Fruit fly (Drosophila melanogaster) whole organism, embryonic: Measurements from ENCODE around the gene hng2.

Experiments
- CG10543 ChIP-seq: fragments of 200-800 bp; sonication (Bioruptor generic); optimal IDR thresholded peaks from 3 replicates; lab custom pipeline; 2017; ENCODE audit warnings: missing biosample characterization, mild to moderate bottlenecking, missing genetic modification characterization, moderate library complexity
- CG12659 ChIP-seq: fragments of 200-800 bp; sonication (Bioruptor generic); optimal IDR thresholded peaks from 3 replicates; lab custom pipeline; 2017; ENCODE audit warnings: mild to moderate bottlenecking, missing biosample characterization, missing genetic modification reagents, missing genetic modification characterization
- CG12769 ChIP-seq: fragments of 200-800 bp; sonication (Bioruptor generic); optimal IDR thresholded peaks from 2 replicates; lab custom pipeline; 2019; ENCODE audit warnings: missing biosample characterization, mild to moderate bottlenecking, missing genetic modification characterization, moderate library complexity
- CG14014 ChIP-seq: fragments of 200-800 bp; sonication (Bioruptor generic); IDR thresholded peaks from 2 replicates; pipeline ENCODE4 v1.3.6; 2022; ENCODE audit warnings: missing biosample characterization, missing genetic modification characterization
- CG14050 ChIP-seq: fragments of 200-800 bp; sonication (Bioruptor generic); IDR thresholded peaks from 3 replicates; pipeline ENCODE4 v1.3.6; 2022; ENCODE audit warnings: missing biosample characterization, missing genetic modification characterization
- CG15696 ChIP-seq: fragments of 200-800 bp; sonication (Bioruptor generic); optimal IDR thresholded peaks from 2 replicates; lab custom pipeline; 2019; ENCODE audit warnings: missing biosample characterization, mild to moderate bottlenecking, missing genetic modification characterization, moderate library complexity
- CG1647 ChIP-seq: fragments of 200-800 bp; sonication (Bioruptor generic); optimal IDR thresholded peaks from 3 replicates; lab custom pipeline; 2016; ENCODE audit warnings: missing biosample characterization, missing genetic modification characterization
- CG17912 ChIP-seq: fragments of 200-800 bp; sonication (Bioruptor generic); optimal IDR thresholded peaks from 2 replicates; lab custom pipeline; 2018; ENCODE audit warnings: missing biosample characterization, mild to moderate bottlenecking, missing genetic modification characterization
- CG2116 ChIP-seq: fragments of 200-800 bp; sonication (Bioruptor generic); optimal IDR thresholded peaks from 3 replicates; lab custom pipeline; 2018; ENCODE audit warnings: missing biosample characterization, mild to moderate bottlenecking, missing genetic modification characterization
- CG2712 ChIP-seq: fragments of 200-800 bp; optimal IDR thresholded peaks from 3 replicates; lab custom pipeline; 2019; ENCODE audit warnings: missing biosample characterization, mild to moderate bottlenecking, missing genetic modification characterization, moderate library complexity
- CG2889 ChIP-seq: fragments of 200-800 bp; sonication (Bioruptor generic); IDR thresholded peaks from 3 replicates; pipeline ENCODE4 v1.3.6; 2022; ENCODE audit warnings: missing biosample characterization, missing genetic modification characterization
- CG30403 ChIP-seq: fragments of 200-800 bp; sonication (Bioruptor generic); optimal IDR thresholded peaks from 3 replicates; lab custom pipeline; 2016; ENCODE audit warnings: missing biosample characterization, missing genetic modification characterization
- CG3163 ChIP-seq: fragments of 200-800 bp; sonication (Bioruptor generic); optimal IDR thresholded peaks from 3 replicates; lab custom pipeline; 2016; ENCODE audit warnings: missing biosample characterization, missing genetic modification characterization
- CG33213 ChIP-seq: fragments of 200-800 bp; sonication (Bioruptor generic); optimal IDR thresholded peaks from 3 replicates; lab custom pipeline; 2016; ENCODE audit warnings: missing biosample characterization, missing genetic modification characterization
- CG4360 ChIP-seq: fragments of 200-800 bp; sonication (Bioruptor generic); IDR thresholded peaks from 2 replicates; pipeline ENCODE4 v1.3.6; 2022; ENCODE audit warnings: missing biosample characterization, missing genetic modification characterization
- CG8281 ChIP-seq: fragments of 200-800 bp; sonication (Bioruptor generic); optimal IDR thresholded peaks from 2 replicates; lab custom pipeline; 2018; ENCODE audit warnings: missing biosample characterization, mild to moderate bottlenecking, missing genetic modification characterization, moderate library complexity
- CG8765 ChIP-seq: fragments of 200-800 bp; sonication (Bioruptor generic); IDR thresholded peaks from 2 replicates; pipeline ENCODE4 v1.3.6; 2022; ENCODE audit warnings: missing biosample characterization, missing genetic modification characterization
- D ChIP-seq, 2 experiments: fragments of 200-800 bp in 1 of 2; fragments of >200 bp in 1 of 2; sonication (Bioruptor generic) in 1 of 2; optimal IDR thresholded peaks; 2 replicates in 1 of 2; 3 replicates in 1 of 2; lab custom pipeline; 2017; ENCODE audit warnings: mild to moderate bottlenecking in 1 of 2, missing biosample characterization in 1 of 2, missing genetic modification characterization in 1 of 2, missing genetic modification reagents in 1 of 2
- Eip74EF ChIP-seq, 2 experiments: fragments of 200-800 bp in 1 of 2; fragments of >200 bp in 1 of 2; sonication (Bioruptor generic) in 1 of 2; optimal IDR thresholded peaks; 2 replicates each; lab custom pipeline; 2017 to 2019; ENCODE audit warnings: missing biosample characterization in 2 of 2, missing genetic modification characterization in 2 of 2, mild to moderate bottlenecking in 1 of 2, moderate library complexity in 1 of 2
- HLH4C ChIP-seq: fragments of 200-800 bp; sonication (Bioruptor generic); IDR thresholded peaks from 3 replicates; pipeline ENCODE4 v1.3.6; 2022; ENCODE audit warnings: missing biosample characterization, missing genetic modification characterization; ENCODE audit not compliant: partially characterized antibody
- HLH54F ChIP-seq: fragments of 200-800 bp; sonication (Bioruptor generic); optimal IDR thresholded peaks from 3 replicates; lab custom pipeline; 2016; ENCODE audit warnings: missing biosample characterization, missing genetic modification characterization
- HLHmδ ChIP-seq: fragments of 200-800 bp; sonication (Bioruptor generic); optimal IDR thresholded peaks from 2 replicates; lab custom pipeline; 2018; ENCODE audit warnings: missing biosample characterization, mild to moderate bottlenecking, missing genetic modification characterization, moderate library complexity
- Hand ChIP-seq: fragments of 200-800 bp; sonication (Bioruptor generic); optimal IDR thresholded peaks from 2 replicates; lab custom pipeline; 2017; ENCODE audit warnings: mild to moderate bottlenecking, missing biosample characterization, missing genetic modification reagents, missing genetic modification characterization
- Hmx ChIP-seq: fragments of 200-800 bp; sonication (Bioruptor generic); optimal IDR thresholded peaks from 2 replicates; lab custom pipeline; 2016; ENCODE audit warnings: missing biosample characterization, missing genetic modification characterization
- Mad ChIP-seq: fragments of 200-800 bp; sonication (Bioruptor generic); optimal IDR thresholded peaks from 2 replicates; lab custom pipeline; 2016; ENCODE audit warnings: missing biosample characterization, missing genetic modification characterization
- Mrtf ChIP-seq: fragments of 200-800 bp; sonication (Bioruptor generic); IDR thresholded peaks from 3 replicates; pipeline ENCODE4 v1.3.6; 2022; ENCODE audit warnings: missing biosample characterization, missing genetic modification characterization
- Poxn ChIP-seq: fragments of 200-800 bp; sonication (Bioruptor generic); IDR thresholded peaks from 2 replicates; pipeline ENCODE4 v1.3.6; 2022; ENCODE audit warnings: missing biosample characterization, missing genetic modification characterization
- Ravus ChIP-seq: fragments of 200-800 bp; sonication (Bioruptor generic); IDR thresholded peaks from 2 replicates; pipeline ENCODE4 v1.3.6; 2022; ENCODE audit warnings: missing biosample characterization, missing genetic modification characterization
- Ssrp ChIP-seq: fragments of 200-800 bp; sonication (Bioruptor generic); optimal IDR thresholded peaks from 2 replicates; lab custom pipeline; 2018; ENCODE audit warnings: missing biosample characterization, mild to moderate bottlenecking, missing genetic modification characterization, moderate library complexity
- al ChIP-seq: fragments of 200-800 bp; sonication (Bioruptor generic); IDR thresholded peaks from 2 replicates; pipeline ENCODE4 v1.3.6; 2022; ENCODE audit warnings: missing biosample characterization, missing genetic modification characterization
- chn ChIP-seq: fragments of 200-800 bp; sonication (Bioruptor generic); optimal IDR thresholded peaks from 2 replicates; lab custom pipeline; 2016; ENCODE audit warnings: missing biosample characterization, missing genetic modification characterization
- crp ChIP-seq, 2 experiments: fragments of 200-800 bp; sonication (Bioruptor generic); optimal IDR thresholded peaks; 2 replicates in 1 of 2; 3 replicates in 1 of 2; lab custom pipeline; 2017; ENCODE audit warnings: missing biosample characterization in 2 of 2, missing genetic modification characterization in 2 of 2, mild to moderate bottlenecking in 1 of 2, moderate library complexity in 1 of 2
- dimm ChIP-seq: fragments of 200-800 bp; sonication (Bioruptor generic); IDR thresholded peaks from 2 replicates; pipeline ENCODE4 v1.3.6; 2022; ENCODE audit warnings: missing biosample characterization, missing genetic modification characterization
- dmrt99B ChIP-seq: fragments of 200-800 bp; sonication (Bioruptor generic); optimal IDR thresholded peaks from 2 replicates; lab custom pipeline; 2018; ENCODE audit warnings: missing biosample characterization, mild to moderate bottlenecking, missing genetic modification characterization, moderate library complexity
- esg ChIP-seq: fragments of 200-800 bp; sonication (Bioruptor generic); conservative IDR thresholded peaks from 2 replicates; pipeline ENCODE4 v1.3.6; 2022; ENCODE audit warnings: missing biosample characterization, missing genetic modification characterization
- gcm ChIP-seq: fragments of 200-800 bp; sonication (Bioruptor generic); optimal IDR thresholded peaks from 2 replicates; lab custom pipeline; 2019; ENCODE audit warnings: missing biosample characterization, mild to moderate bottlenecking, missing genetic modification characterization, moderate library complexity
- lilli ChIP-seq: fragments of 200-800 bp; sonication (Bioruptor generic); optimal IDR thresholded peaks from 3 replicates; lab custom pipeline; 2016; ENCODE audit warnings: missing biosample characterization, missing genetic modification characterization
- oc ChIP-seq: fragments of 200-800 bp; sonication (Bioruptor generic); optimal IDR thresholded peaks from 2 replicates; lab custom pipeline; 2018; ENCODE audit warnings: missing biosample characterization, mild to moderate bottlenecking, missing genetic modification characterization, moderate library complexity
- onecut ChIP-seq: fragments of 200-800 bp; sonication (Bioruptor generic); IDR thresholded peaks from 2 replicates; pipeline ENCODE4 v1.3.6; 2022; ENCODE audit warnings: missing biosample characterization, missing genetic modification characterization
- repo ChIP-seq: fragments of 200-800 bp; sonication (Bioruptor generic); optimal IDR thresholded peaks from 2 replicates; lab custom pipeline; 2016; ENCODE audit warnings: missing biosample characterization, missing genetic modification characterization
- sens ChIP-seq: fragments of 200-800 bp; sonication (Bioruptor generic); peaks from one replicate; lab custom pipeline; 2016; ENCODE audit warnings: missing biosample characterization, missing genetic modification characterization
- slou ChIP-seq: fragments of 200-800 bp; sonication (Bioruptor generic); optimal IDR thresholded peaks from 3 replicates; lab custom pipeline; 2016; ENCODE audit warnings: missing biosample characterization, missing genetic modification characterization
- so ChIP-seq: fragments of 200-800 bp; sonication (Bioruptor generic); IDR thresholded peaks from 3 replicates; pipeline ENCODE4 v1.3.6; 2022; ENCODE audit warnings: missing biosample characterization, missing genetic modification characterization
- tin ChIP-seq: fragments of 200-800 bp; sonication (Bioruptor generic); optimal IDR thresholded peaks from 3 replicates; lab custom pipeline; 2016; ENCODE audit warnings: missing biosample characterization, missing genetic modification characterization
- tna ChIP-seq: fragments of 200-800 bp; sonication (Bioruptor generic); IDR thresholded peaks from 2 replicates; pipeline ENCODE4 v1.3.6; 2022; ENCODE audit warnings: missing biosample characterization, missing genetic modification characterization; ENCODE audit not compliant: partially characterized antibody
- trh ChIP-seq: fragments of 200-800 bp; sonication (Bioruptor generic); optimal IDR thresholded peaks from 2 replicates; lab custom pipeline; 2016; ENCODE audit warnings: missing biosample characterization, missing genetic modification characterization
- twi ChIP-seq: fragments of 200-800 bp; optimal IDR thresholded peaks from 2 replicates; lab custom pipeline; 2019; ENCODE audit warnings: missing biosample characterization, mild to moderate bottlenecking, missing genetic modification characterization, moderate library complexity
- unc-4 ChIP-seq: fragments of 200-800 bp; sonication (Bioruptor generic); IDR thresholded peaks from 2 replicates; pipeline ENCODE4 v1.3.6; 2022; ENCODE audit warnings: missing biosample characterization, missing genetic modification characterization; ENCODE audit not compliant: partially characterized antibody
- unpg ChIP-seq: fragments of 200-800 bp; sonication (Bioruptor generic); optimal IDR thresholded peaks from 3 replicates; lab custom pipeline; 2018; ENCODE audit warnings: missing biosample characterization, mild to moderate bottlenecking, missing genetic modification characterization, moderate library complexity
- vnd ChIP-seq: fragments of 200-800 bp; sonication (Bioruptor generic); IDR thresholded peaks from 3 replicates; pipeline ENCODE4 v1.3.6; 2022; ENCODE audit warnings: missing biosample characterization, missing genetic modification characterization; ENCODE audit not compliant: partially characterized antibody

Gene hng2

dm6 chr3R:8801126-8801762 lies 4.9 kb upstream of the hng2 start, which contains the start of the genes Pif1A, Pif1B and CCT7 (continued):
- TF ChIP-seq tin (GFP tag; lab: Kevin White, UChicago): peak; percentile 4
- no peak for TF ChIP-seq Mrtf (GFP tag; lab: Robert Waterston, UW)
- no peak for TF ChIP-seq slou (GFP tag; lab: Kevin White, UChicago)
- no peak for TF ChIP-seq Hmx
- no peak for TF ChIP-seq Eip74EF (GFP tag; optimal IDR thresholded peaks at IDR 0.05; lab: Kevin White, UChicago)
- peak; percentile 25 for TF ChIP-seq HLH54F (GFP tag; lab: Kevin White, UChicago)
- no peak for TF ChIP-seq trh (GFP tag; lab: Kevin White, UChicago)
- TF ChIP-seq Poxn (GFP tag; lab: Robert Waterston, UW): no peak
- no peak for TF ChIP-seq chn (GFP tag; lab: Kevin White, UChicago)
- peak; percentile 96 for TF ChIP-seq HLH4C (GFP tag; lab: Robert Waterston, UW)
- TF ChIP-seq dmrt99B: no peak
- TF ChIP-seq CG14014: no peak
- TF ChIP-seq CG8765: no peak
- TF ChIP-seq CG33213: peak; percentile 13
- no peak for TF ChIP-seq al (GFP tag; lab: Robert Waterston, UW)
- peak; percentile 89 for TF ChIP-seq vnd
- TF ChIP-seq CG4360 (GFP tag; lab: Robert Waterston, UW): no peak
- TF ChIP-seq CG12769: no peak
- no peak for TF ChIP-seq unpg (GFP tag; lab: Kevin White, UChicago)
- TF ChIP-seq tna (GFP tag; lab: Robert Waterston, UW): peak; percentile 92
- TF ChIP-seq unc-4 (GFP tag; lab: Robert Waterston, UW): peak; percentile 92
- no peak for TF ChIP-seq so (GFP tag; lab: Robert Waterston, UW)
- no peak for TF ChIP-seq Hand (GFP tag; lab: Kevin White, UChicago)
- peak in 1 of 2 experiments; percentile 52 for TF ChIP-seq crp (GFP tag; optimal IDR thresholded peaks at IDR 0.05; lab: Kevin White, UChicago)
- TF ChIP-seq esg (GFP tag; lab: Robert Waterston, UW): no peak
- no peak for TF ChIP-seq gcm (GFP tag; lab: Kevin White, UChicago)
- peak; percentile 95 for TF ChIP-seq CG2116 (GFP tag; lab: Kevin White, UChicago)
- peak; percentile 53 for TF ChIP-seq CG12659 (GFP tag; lab: Kevin White, UChicago)
- TF ChIP-seq CG1647: no peak
- TF ChIP-seq CG15696 (tag; lab: Kevin White, UChicago): no peak
- peak; percentile 66 for TF ChIP-seq sens (GFP tag; lab: Kevin White, UChicago)
- TF ChIP-seq CG10543 (GFP tag; lab: Kevin White, UChicago): no peak
- TF ChIP-seq oc (tag; lab: Kevin White, UChicago): no peak
- no peak for TF ChIP-seq Ssrp (tag; lab: Kevin White, UChicago)
- no peak for TF ChIP-seq CG2889
- no peak for TF ChIP-seq onecut (GFP tag; lab: Robert Waterston, UW)
- TF ChIP-seq CG30403 (GFP tag; lab: Kevin White, UChicago): peak; percentile 28
- TF ChIP-seq CG17912 (GFP tag; lab: Kevin White, UChicago): no peak
- TF ChIP-seq D (optimal IDR thresholded peaks at IDR 0.05; lab: Kevin White, UChicago): no peak
- no peak for TF ChIP-seq D (GFP tag; optimal IDR thresholded peaks at IDR 0.05; lab: Kevin White, UChicago)
- TF ChIP-seq CG14050 (GFP tag; lab: Robert Waterston, UW): no peak
- no peak for TF ChIP-seq CG3163 (GFP tag; lab: Kevin White, UChicago)
- TF ChIP-seq CG8281 (tag; lab: Kevin White, UChicago): no peak
- peak; percentile 53 for TF ChIP-seq lilli (GFP tag; lab: Kevin White, UChicago)
- TF ChIP-seq repo (GFP tag; lab: Kevin White, UChicago): peak; percentile 5
- TF ChIP-seq CG2712 (tag; lab: Kevin White, UChicago): peak; percentile 29
- TF ChIP-seq Mad: no peak
- TF ChIP-seq Ravus: no peak
- peak; percentile 7 for TF ChIP-seq twi (tag; lab: Kevin White, UChicago)
- TF ChIP-seq dimm: no peak
- no peak for TF ChIP-seq HLHmδ
